Worm (Caenorhabditis elegans) whole organism, mixed stage, embryonic: ENCODE results near the gene C25F9.6.

Source experiments
- M03D4.4 ChIP-seq: sonication (generic microtip); optimal IDR thresholded peaks from 2 replicates; lab custom pipeline; 2017; ENCODE audit warnings: mild to moderate bottlenecking, missing genetic modification characterization, missing compliant biosample characterization
- bed-3 ChIP-seq: fragments of 200-800 bp; sonication (Bioruptor generic); optimal IDR thresholded peaks from 3 replicates; lab custom pipeline; 2018; ENCODE audit warnings: mild to moderate bottlenecking, missing genetic modification characterization, moderate library complexity, missing compliant biosample characterization
- ceh-39 ChIP-seq: fragments of 150-350 bp; optimal IDR thresholded peaks from 2 replicates; lab custom pipeline; 2014; ENCODE audit warnings: missing biosample characterization, missing genetic modification characterization
- ceh-43 ChIP-seq: fragments of 200-800 bp; sonication (Bioruptor generic); optimal IDR thresholded peaks from 2 replicates; lab custom pipeline; 2018; ENCODE audit warnings: mild to moderate bottlenecking, missing genetic modification characterization, moderate library complexity, missing compliant biosample characterization
- ceh-83 ChIP-seq: fragments of 200-800 bp; sonication (Bioruptor generic); optimal IDR thresholded peaks from 2 replicates; lab custom pipeline; 2018; ENCODE audit warnings: mild to moderate bottlenecking, missing genetic modification characterization, missing compliant biosample characterization
- ces-1 ChIP-seq: fragments of 150-350 bp; optimal IDR thresholded peaks from 2 replicates; lab custom pipeline; 2014; ENCODE audit warnings: missing biosample characterization, missing genetic modification reagents, missing genetic modification characterization
- cnd-1 ChIP-seq: fragments of 200-800 bp; sonication (Bioruptor generic); optimal IDR thresholded peaks from 2 replicates; lab custom pipeline; 2018; ENCODE audit warnings: mild to moderate bottlenecking, missing genetic modification characterization, missing compliant biosample characterization
- elt-1 ChIP-seq: sonication (generic microtip); optimal IDR thresholded peaks from 2 replicates; lab custom pipeline; 2017; ENCODE audit warnings: missing genetic modification characterization, mild to moderate bottlenecking, missing compliant biosample characterization, antibody characterized with exemption, moderate library complexity, borderline replicate concordance; ENCODE audit not compliant: insufficient read depth
- elt-3 ChIP-seq: fragments of 150-350 bp; optimal IDR thresholded peaks from 2 replicates; lab custom pipeline; 2014; ENCODE audit warnings: missing biosample characterization, missing genetic modification characterization
- flh-1 ChIP-seq: fragments of 200-800 bp; sonication (Bioruptor generic); optimal IDR thresholded peaks from 2 replicates; lab custom pipeline; 2018; ENCODE audit warnings: mild to moderate bottlenecking, missing genetic modification characterization, moderate library complexity, missing compliant biosample characterization
- hlh-1 ChIP-seq: fragments of 150-350 bp; optimal IDR thresholded peaks from 2 replicates; lab custom pipeline; 2014; ENCODE audit warnings: missing biosample characterization, missing genetic modification reagents, missing genetic modification characterization
- lin-13 ChIP-seq: fragments of 150-350 bp; optimal IDR thresholded peaks from 2 replicates; lab custom pipeline; 2014; ENCODE audit warnings: missing biosample characterization, missing genetic modification characterization
- lin-32 ChIP-seq: fragments of 200-800 bp; sonication (Bioruptor generic); optimal IDR thresholded peaks from 2 replicates; lab custom pipeline; 2018; ENCODE audit warnings: mild to moderate bottlenecking, missing genetic modification characterization, missing compliant biosample characterization
- lsy-2 ChIP-seq: fragments of 150-350 bp; optimal IDR thresholded peaks from 2 replicates; lab custom pipeline; 2014; ENCODE audit warnings: missing biosample characterization, missing genetic modification characterization
- mls-2 ChIP-seq: sonication (generic microtip); optimal IDR thresholded peaks from 2 replicates; lab custom pipeline; 2016; ENCODE audit warnings: mild to moderate bottlenecking, missing genetic modification characterization, moderate library complexity, missing compliant biosample characterization
- nhr-12 ChIP-seq: fragments of 150-350 bp; optimal IDR thresholded peaks from 2 replicates; lab custom pipeline; 2014; ENCODE audit warnings: missing biosample characterization, missing genetic modification characterization
- nhr-2 ChIP-seq: fragments of 150-350 bp; optimal IDR thresholded peaks from 2 replicates; lab custom pipeline; 2014; ENCODE audit warnings: missing biosample characterization, missing genetic modification characterization
- nhr-237 ChIP-seq: fragments of 150-350 bp; optimal IDR thresholded peaks from 2 replicates; lab custom pipeline; 2014; ENCODE audit warnings: missing biosample characterization, missing genetic modification characterization
- nhr-28 ChIP-seq: fragments of 150-350 bp; optimal IDR thresholded peaks from 2 replicates; lab custom pipeline; 2014; ENCODE audit warnings: missing biosample characterization, missing genetic modification characterization
- nhr-76 ChIP-seq: sonication (generic microtip); optimal IDR thresholded peaks from 2 replicates; lab custom pipeline; 2017; ENCODE audit warnings: missing biosample characterization, missing genetic modification characterization
- pha-4 ChIP-seq: fragments of 150-350 bp; optimal IDR thresholded peaks from 2 replicates; lab custom pipeline; 2018; ENCODE audit warnings: missing biosample characterization, missing genetic modification reagents, missing genetic modification characterization
- sem-2 ChIP-seq: fragments of 200-800 bp; sonication (Bioruptor generic); optimal IDR thresholded peaks from 2 replicates; lab custom pipeline; 2018; ENCODE audit warnings: mild to moderate bottlenecking, missing genetic modification characterization, missing compliant biosample characterization
- sptf-1 ChIP-seq: sonication (generic microtip); optimal IDR thresholded peaks from 2 replicates; lab custom pipeline; 2017; ENCODE audit warnings: mild to moderate bottlenecking, missing genetic modification characterization, moderate library complexity, missing compliant biosample characterization
- tbx-8 ChIP-seq: fragments of 200-800 bp; sonication (Bioruptor generic); optimal IDR thresholded peaks from 2 replicates; lab custom pipeline; 2018; ENCODE audit warnings: mild to moderate bottlenecking, missing genetic modification characterization, moderate library complexity, missing compliant biosample characterization
- unc-120 ChIP-seq: sonication (generic microtip); optimal IDR thresholded peaks from 2 replicates; lab custom pipeline; 2017; ENCODE audit warnings: missing genetic modification characterization, missing compliant biosample characterization; ENCODE audit not compliant: poor library complexity, severe bottlenecking
- unc-39 ChIP-seq: fragments of 150-350 bp; optimal IDR thresholded peaks from 2 replicates; lab custom pipeline; 2014; ENCODE audit warnings: missing biosample characterization, missing genetic modification characterization
- unc-62 ChIP-seq: fragments of 150-350 bp; optimal IDR thresholded peaks from 2 replicates; lab custom pipeline; 2014; ENCODE audit warnings: missing biosample characterization, missing genetic modification reagents, missing genetic modification characterization
- zip-8 ChIP-seq: fragments of 150-350 bp; optimal IDR thresholded peaks from 2 replicates; lab custom pipeline; 2014; ENCODE audit warnings: missing biosample characterization, missing genetic modification characterization
- ztf-11 ChIP-seq: fragments of 150-350 bp; optimal IDR thresholded peaks from 2 replicates; lab custom pipeline; 2014; ENCODE audit warnings: missing biosample characterization, missing genetic modification characterization

C25F9.6 gene

ce11 chrV:19405276-19405815 is at the start of gene C25F9.6, which contains the start of gene C25F9.10:
C25F9.6 (minus strand) TSS chrV:19405326.
C25F9.10 (plus strand) TSS chrV:19405729.
- TF ChIP-seq cnd-1 (tag; lab: Kevin White, UChicago) (no peak), ceh-43 (no peak), M03D4.4 (tag; lab: Kevin White, UChicago) (no peak), elt-3 (tag; lab: Kevin White, UChicago) (no peak), ceh-39 (no peak), mls-2 (tag; lab: Kevin White, UChicago) (no peak), pha-4 (tag; lab: Kevin White, UChicago) (no peak), sem-2 (GFP tag; lab: Kevin White, UChicago) (no peak), lin-32 (GFP tag; lab: Kevin White, UChicago) (no peak), sptf-1 (tag; lab: Kevin White, UChicago) (no peak)

- TF ChIP-seq bed-3 (GFP tag; lab: Kevin White, UChicago), result no peak
- TF ChIP-seq ces-1 (GFP tag; lab: Kevin White, UChicago), result no peak
- no peak for TF ChIP-seq tbx-8 (GFP tag; lab: Kevin White, UChicago)
- TF ChIP-seq unc-39 (tag; lab: Kevin White, UChicago), result no peak
- TF ChIP-seq ceh-43, result no peak
- TF ChIP-seq ceh-83, result no peak
- no peak for TF ChIP-seq nhr-2 (tag; lab: Kevin White, UChicago)
Measured at ce11 chrV:19449544-19449943, 44.4 kb upstream of the C25F9.6 start, which contains the start of gene M04C3.5. M04C3.5 (plus strand) TSS chrV:19449733.

ce11 chrV:19448805-19449204 is 43.7 kb upstream of the C25F9.6 start, which contains the start of gene M04C3.2:
M04C3.2 (minus strand) TSS chrV:19448905.
- TF ChIP-seq ztf-11 (tag; lab: Kevin White, UChicago), result no peak
- no peak for TF ChIP-seq sptf-1 (tag; lab: Kevin White, UChicago)
- TF ChIP-seq ceh-39, result no peak
- no peak for TF ChIP-seq elt-3 (tag; lab: Kevin White, UChicago)
- no peak for TF ChIP-seq ceh-83
- no peak for TF ChIP-seq lsy-2 (tag; lab: Kevin White, UChicago)
- no peak for TF ChIP-seq bed-3 (GFP tag; lab: Kevin White, UChicago)
- no peak for TF ChIP-seq nhr-28 (tag; lab: Kevin White, UChicago)
- no peak for TF ChIP-seq mls-2 (tag; lab: Kevin White, UChicago)
- no peak for TF ChIP-seq unc-62 (GFP tag; lab: Kevin White, UChicago)
- TF ChIP-seq sem-2 (GFP tag; lab: Kevin White, UChicago), result no peak
- no peak for TF ChIP-seq nhr-12 (tag; lab: Kevin White, UChicago)
- TF ChIP-seq lin-32 (GFP tag; lab: Kevin White, UChicago), result no peak
- no peak for TF ChIP-seq elt-1 (tag; lab: Kevin White, UChicago)
- no peak for TF ChIP-seq unc-39 (tag; lab: Kevin White, UChicago)
- no peak for TF ChIP-seq flh-1 (GFP tag; lab: Kevin White, UChicago)
- TF ChIP-seq nhr-76 (tag; lab: Kevin White, UChicago), result no peak

ce11 chrV:19445442-19445841 is 40.3 kb upstream of the C25F9.6 start, which contains the start of gene M04C3.1:
M04C3.1 (minus strand) TSS chrV:19445605.
- TF ChIP-seq nhr-237 (tag; lab: Kevin White, UChicago) (no peak), hlh-1 (tag; lab: Kevin White, UChicago) (no peak), elt-1 (tag; lab: Kevin White, UChicago) (no peak), unc-120 (tag; lab: Kevin White, UChicago) (no peak), bed-3 (GFP tag; lab: Kevin White, UChicago) (no peak), nhr-28 (tag; lab: Kevin White, UChicago) (no peak), elt-3 (tag; lab: Kevin White, UChicago) (no peak), lin-13 (tag; lab: Kevin White, UChicago) (no peak), pha-4 (tag; lab: Kevin White, UChicago) (no peak), sptf-1 (tag; lab: Kevin White, UChicago) (no peak), tbx-8 (GFP tag; lab: Kevin White, UChicago) (no peak), mls-2 (tag; lab: Kevin White, UChicago) (no peak)
- TF ChIP-seq, all 35 proteins: peak for 0

ce11 chrV:19443599-19443998 is 38.5 kb upstream of the C25F9.6 start:
- TF ChIP-seq ztf-11 (tag; lab: Kevin White, UChicago) (no peak), zip-8 (peak; percentile 76)
- TF ChIP-seq, all 35 proteins: peak for 1
